In the genomic region with DNA sequence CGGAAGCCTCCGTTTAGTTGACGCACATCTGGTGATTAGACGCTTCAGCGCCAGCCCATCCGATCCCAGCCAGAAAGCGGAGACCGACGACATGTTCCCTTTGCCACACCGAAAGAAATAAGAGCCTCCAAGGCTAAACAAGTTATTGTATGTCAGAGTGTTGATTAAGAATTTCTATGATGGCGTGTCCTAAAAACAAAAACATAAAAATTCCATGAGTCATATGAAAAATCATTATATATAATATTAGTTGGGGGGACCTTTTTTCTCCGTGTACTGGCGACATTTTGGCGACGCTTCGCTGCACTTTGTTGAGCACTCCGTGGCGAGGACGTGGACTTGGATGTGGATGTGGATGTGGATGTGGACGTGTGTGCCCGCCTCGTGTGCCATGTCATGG, we compare ENCODE assay signal across 1 fruit fly cellular context.
TF ChIP-seq lines count a peak whose summit lies in the region.

No protein-coding gene starts in this region.

TF ChIP-seq in whole organism, embryonic, 481 proteins besides CTCF, POLR2A, EP300 and RAD21 (continued from another document and continues in another):
- TF ChIP-seq Mes4 (GFP tag; optimal IDR thresholded peaks at IDR 0.05; lab: Kevin White, UChicago): no peak
- no peak for TF ChIP-seq BEAF-32 (GFP tag; optimal IDR thresholded peaks at IDR 0.05; lab: Kevin White, UChicago)
- no peak for TF ChIP-seq CG10321 (GFP tag; IDR thresholded peaks at IDR 0.05; lab: Robert Waterston, UW)
- no peak for TF ChIP-seq CG9817 (tag; optimal IDR thresholded peaks at IDR 0.05; lab: Kevin White, UChicago)
- TF ChIP-seq Ptx1 (GFP tag; IDR thresholded peaks at IDR 0.05; lab: Robert Waterston, UW): peak; percentile 33; the same call in 1 of the 2 replicates
- no peak for TF ChIP-seq insv (GFP tag; optimal IDR thresholded peaks at IDR 0.05; lab: Kevin White, UChicago)
- no peak for TF ChIP-seq CG11560 (tag; IDR thresholded peaks at IDR 0.05; lab: Robert Waterston, UW)
- no peak for TF ChIP-seq ftz-f1 (GFP tag; optimal IDR thresholded peaks at IDR 0.05; lab: Kevin White, UChicago)
- no peak for TF ChIP-seq CG11723 (GFP tag; optimal IDR thresholded peaks at IDR 0.05; lab: Kevin White, UChicago)
- TF ChIP-seq CG8388 (GFP tag; optimal IDR thresholded peaks at IDR 0.05; lab: Kevin White, UChicago): peak; percentile 29
- TF ChIP-seq NK7.1 (GFP tag; optimal IDR thresholded peaks at IDR 0.05; lab: Kevin White, UChicago): no peak
- peak; percentile 29 for TF ChIP-seq ind (GFP tag; optimal IDR thresholded peaks at IDR 0.05; lab: Kevin White, UChicago)
- no peak for TF ChIP-seq z (GFP tag; IDR thresholded peaks at IDR 0.05; lab: Robert Waterston, UW)
- TF ChIP-seq Asciz (GFP tag; optimal IDR thresholded peaks at IDR 0.05; lab: Kevin White, UChicago): no peak
- peak in 1 of 2 experiments; percentile 56 for TF ChIP-seq bsh (GFP tag; optimal IDR thresholded peaks at IDR 0.05; lab: Kevin White, UChicago)
- TF ChIP-seq Adf1 (GFP tag; IDR thresholded peaks at IDR 0.05; lab: Robert Waterston, UW): no peak
- no peak for TF ChIP-seq cg (GFP tag; optimal IDR thresholded peaks at IDR 0.05; lab: Kevin White, UChicago)
- no peak for TF ChIP-seq Hey (tag; optimal IDR thresholded peaks at IDR 0.05; lab: Kevin White, UChicago)
- peak; percentile 32 for TF ChIP-seq fd96Cb (tag; optimal IDR thresholded peaks at IDR 0.05; lab: Kevin White, UChicago)
- no peak for TF ChIP-seq CG17385 (GFP tag; optimal IDR thresholded peaks at IDR 0.05; lab: Kevin White, UChicago)
- TF ChIP-seq fu2 (GFP tag; optimal IDR thresholded peaks at IDR 0.05; lab: Kevin White, UChicago): no peak
- no peak for TF ChIP-seq br (optimal IDR thresholded peaks at IDR 0.05; lab: Kevin White, UChicago)
- peak; percentile 33; the same call in 1 of the 2 replicates for TF ChIP-seq stc (GFP tag; IDR thresholded peaks at IDR 0.05; lab: Robert Waterston, UW)
- peak; percentile 49 for TF ChIP-seq dmrt11E (tag; optimal IDR thresholded peaks at IDR 0.05; lab: Kevin White, UChicago)
- TF ChIP-seq ara (GFP tag; IDR thresholded peaks at IDR 0.05; lab: Robert Waterston, UW): peak; percentile 48
- no peak for TF ChIP-seq chn (GFP tag; optimal IDR thresholded peaks at IDR 0.05; lab: Kevin White, UChicago)
- TF ChIP-seq CG30431 (GFP tag; optimal IDR thresholded peaks at IDR 0.05; lab: Kevin White, UChicago): peak; percentile 18
- TF ChIP-seq gro (GFP tag; optimal IDR thresholded peaks at IDR 0.05; lab: Kevin White, UChicago): no peak
- no peak; the same call in 1 of the 2 replicates for TF ChIP-seq CG32532 (GFP tag; IDR thresholded peaks at IDR 0.05; lab: Robert Waterston, UW)
- TF ChIP-seq bcd (GFP tag; optimal IDR thresholded peaks at IDR 0.05; lab: Kevin White, UChicago): peak; percentile 29
- no peak for TF ChIP-seq CG1602 (GFP tag; optimal IDR thresholded peaks at IDR 0.05; lab: Kevin White, UChicago)
- no peak for TF ChIP-seq CG12236 (GFP tag; optimal IDR thresholded peaks at IDR 0.05; lab: Kevin White, UChicago)
- no peak for TF ChIP-seq CG17802 (tag; optimal IDR thresholded peaks at IDR 0.05; lab: Kevin White, UChicago)
- TF ChIP-seq CG18011 (GFP tag; optimal IDR thresholded peaks at IDR 0.05; lab: Kevin White, UChicago): no peak
- no peak for TF ChIP-seq CG12299 (tag; optimal IDR thresholded peaks at IDR 0.05; lab: Kevin White, UChicago)
- TF ChIP-seq phol (tag; optimal IDR thresholded peaks at IDR 0.05; lab: Kevin White, UChicago): peak; percentile 47
- TF ChIP-seq CG1832 (GFP tag; optimal IDR thresholded peaks at IDR 0.05; lab: Kevin White, UChicago): no peak
- TF ChIP-seq h (optimal IDR thresholded peaks at IDR 0.05; lab: Kevin White, UChicago): no peak
- TF ChIP-seq Ravus (GFP tag; IDR thresholded peaks at IDR 0.05; lab: Robert Waterston, UW): no peak
- TF ChIP-seq CG7556 (GFP tag; optimal IDR thresholded peaks at IDR 0.05; lab: Kevin White, UChicago): no peak
- no peak for TF ChIP-seq CG18619 (GFP tag; optimal IDR thresholded peaks at IDR 0.05; lab: Kevin White, UChicago)
- no peak for TF ChIP-seq kni (GFP tag; optimal IDR thresholded peaks at IDR 0.05; lab: Kevin White, UChicago)
- no peak for TF ChIP-seq CG4282 (GFP tag; optimal IDR thresholded peaks at IDR 0.05; lab: Kevin White, UChicago)
- no peak for TF ChIP-seq CG30020 (tag; optimal IDR thresholded peaks at IDR 0.05; lab: Kevin White, UChicago)
- no peak for TF ChIP-seq nerfin-2 (GFP tag; IDR thresholded peaks at IDR 0.05; lab: Robert Waterston, UW; ENCODE audit: partially characterized antibody)
- TF ChIP-seq ash1 (GFP tag; optimal IDR thresholded peaks at IDR 0.05; lab: Kevin White, UChicago): no peak
- peak; percentile 44; the same call in 1 of the 2 replicates for TF ChIP-seq lmd (GFP tag; IDR thresholded peaks at IDR 0.05; lab: Robert Waterston, UW)
- no peak for TF ChIP-seq CG5180 (GFP tag; optimal IDR thresholded peaks at IDR 0.05; lab: Kevin White, UChicago)
- TF ChIP-seq lilli (GFP tag; optimal IDR thresholded peaks at IDR 0.05; lab: Kevin White, UChicago): peak; percentile 9
- no peak for TF ChIP-seq Spps (tag; optimal IDR thresholded peaks at IDR 0.05; lab: Kevin White, UChicago)
- no peak for TF ChIP-seq CG10654 (GFP tag; optimal IDR thresholded peaks at IDR 0.05; lab: Kevin White, UChicago)
- no peak for TF ChIP-seq MBD-R2 (GFP tag; IDR thresholded peaks at IDR 0.05; lab: Robert Waterston, UW)
- TF ChIP-seq CG31441 (GFP tag; IDR thresholded peaks at IDR 0.05; lab: Robert Waterston, UW): peak; percentile 45
- no peak for TF ChIP-seq Meics (GFP tag; optimal IDR thresholded peaks at IDR 0.05; lab: Kevin White, UChicago)
- TF ChIP-seq hkb (optimal IDR thresholded peaks at IDR 0.05; lab: Kevin White, UChicago): no peak
- no peak for TF ChIP-seq hkb (GFP tag; IDR thresholded peaks at IDR 0.05; lab: Robert Waterston, UW)
- peak; percentile 68 for TF ChIP-seq zfh1 (GFP tag; IDR thresholded peaks at IDR 0.05; lab: Robert Waterston, UW)
- no peak for TF ChIP-seq cad (GFP tag; optimal IDR thresholded peaks at IDR 0.05; lab: Kevin White, UChicago)
- TF ChIP-seq Mrtf (GFP tag; IDR thresholded peaks at IDR 0.05; lab: Robert Waterston, UW): 0 out of 3 replicates have a peak, but pooled peaks have one; percentile 24
- no peak for TF ChIP-seq Bdp1 (GFP tag; optimal IDR thresholded peaks at IDR 0.05; lab: Kevin White, UChicago)
- TF ChIP-seq lbe (GFP tag; optimal IDR thresholded peaks at IDR 0.05; lab: Kevin White, UChicago): no peak
- no peak for TF ChIP-seq CG12155 (GFP tag; optimal IDR thresholded peaks at IDR 0.05; lab: Kevin White, UChicago)
- TF ChIP-seq esg (GFP tag; conservative IDR thresholded peaks at IDR 0.05; lab: Robert Waterston, UW): peak; percentile 10; the same call in 1 of the 2 replicates
- TF ChIP-seq CG10267 (tag; optimal IDR thresholded peaks at IDR 0.05; lab: Kevin White, UChicago): peak; percentile 13
- TF ChIP-seq gt (GFP tag; IDR thresholded peaks at IDR 0.05; lab: Robert Waterston, UW): no peak
- TF ChIP-seq Dp (GFP tag; optimal IDR thresholded peaks at IDR 0.05; lab: Kevin White, UChicago): no peak
- TF ChIP-seq CG14860 (GFP tag; IDR thresholded peaks at IDR 0.05; lab: Robert Waterston, UW; ENCODE audit: partially characterized antibody): no peak
- no peak for TF ChIP-seq CG13296 (GFP tag; optimal IDR thresholded peaks at IDR 0.05; lab: Kevin White, UChicago)
- no peak for TF ChIP-seq prd (optimal IDR thresholded peaks at IDR 0.05; lab: Kevin White, UChicago)
- TF ChIP-seq prd (GFP tag; IDR thresholded peaks at IDR 0.05; lab: Robert Waterston, UW): peak; percentile 55; the same call in 1 of the 3 replicates
- TF ChIP-seq CG31224 (GFP tag; IDR thresholded peaks at IDR 0.05; lab: Robert Waterston, UW): no peak
- TF ChIP-seq HmgD (GFP tag; optimal IDR thresholded peaks at IDR 0.05; lab: Kevin White, UChicago): no peak
- no peak for TF ChIP-seq cato (GFP tag; optimal IDR thresholded peaks at IDR 0.05; lab: Kevin White, UChicago; ENCODE audit: borderline replicate concordance)
- no peak for TF ChIP-seq seq (GFP tag; IDR thresholded peaks at IDR 0.05; lab: Robert Waterston, UW)
- 0 out of 2 replicates have a peak, but pooled peaks have one; percentile 7 for TF ChIP-seq CG10959 (GFP tag; IDR thresholded peaks at IDR 0.05; lab: Robert Waterston, UW)
- TF ChIP-seq CG4730 (GFP tag; IDR thresholded peaks at IDR 0.05; lab: Robert Waterston, UW): no peak
- TF ChIP-seq wdn (GFP tag; IDR thresholded peaks at IDR 0.05; lab: Robert Waterston, UW): no peak
- TF ChIP-seq CG14710 (tag; optimal IDR thresholded peaks at IDR 0.05; lab: Kevin White, UChicago): peak; percentile 34
- peak; percentile 28 for TF ChIP-seq CG13424 (tag; optimal IDR thresholded peaks at IDR 0.05; lab: Kevin White, UChicago)
- TF ChIP-seq CG12071 (GFP tag; optimal IDR thresholded peaks at IDR 0.05; lab: Kevin White, UChicago): no peak
- TF ChIP-seq Dek (tag; optimal IDR thresholded peaks at IDR 0.05; lab: Kevin White, UChicago): no peak
- no peak for TF ChIP-seq CG3407 (GFP tag; optimal IDR thresholded peaks at IDR 0.05; lab: Kevin White, UChicago)
- TF ChIP-seq fru (optimal IDR thresholded peaks at IDR 0.05; lab: Kevin White, UChicago): no peak
- no peak for TF ChIP-seq CG34422 (GFP tag; IDR thresholded peaks at IDR 0.05; lab: Robert Waterston, UW)
- peak; percentile 35; the same call in 1 of the 2 replicates for TF ChIP-seq sob (GFP tag; IDR thresholded peaks at IDR 0.05; lab: Robert Waterston, UW)
- no peak for TF ChIP-seq da (GFP tag; optimal IDR thresholded peaks at IDR 0.05; lab: Kevin White, UChicago)
- no peak for TF ChIP-seq CG7745 (tag; optimal IDR thresholded peaks at IDR 0.05; lab: Kevin White, UChicago)
- no peak for TF ChIP-seq B-H2 (GFP tag; optimal IDR thresholded peaks at IDR 0.05; lab: Kevin White, UChicago)
- no peak for TF ChIP-seq nom (GFP tag; optimal IDR thresholded peaks at IDR 0.05; lab: Kevin White, UChicago)
- TF ChIP-seq mirr (GFP tag; optimal IDR thresholded peaks at IDR 0.05; lab: Kevin White, UChicago): no peak
- TF ChIP-seq CG17568 (GFP tag; optimal IDR thresholded peaks at IDR 0.05; lab: Kevin White, UChicago): no peak
- no peak for TF ChIP-seq Hmx (GFP tag; optimal IDR thresholded peaks at IDR 0.05; lab: Kevin White, UChicago)
- no peak for TF ChIP-seq CG9215 (GFP tag; IDR thresholded peaks at IDR 0.05; lab: Robert Waterston, UW)
- no peak for TF ChIP-seq CG8478 (optimal IDR thresholded peaks at IDR 0.05; lab: Kevin White, UChicago)
- TF ChIP-seq Dad (GFP tag; optimal IDR thresholded peaks at IDR 0.05; lab: Kevin White, UChicago): no peak
- TF ChIP-seq gsb-n (tag; optimal IDR thresholded peaks at IDR 0.05; lab: Kevin White, UChicago): no peak
- peak; percentile 35; the same call in 1 of the 2 replicates for TF ChIP-seq ranshi (GFP tag; IDR thresholded peaks at IDR 0.05; lab: Robert Waterston, UW)
- no peak for TF ChIP-seq CG6689 (GFP tag; IDR thresholded peaks at IDR 0.05; lab: Robert Waterston, UW)
- TF ChIP-seq pzg (GFP tag; optimal IDR thresholded peaks at IDR 0.05; lab: Kevin White, UChicago): no peak
- no peak for TF ChIP-seq CG32767 (GFP tag; IDR thresholded peaks at IDR 0.05; lab: Robert Waterston, UW)
- no peak for TF ChIP-seq Dref (GFP tag; IDR thresholded peaks at IDR 0.05; lab: Robert Waterston, UW)
- TF ChIP-seq dati (GFP tag; IDR thresholded peaks at IDR 0.05; lab: Robert Waterston, UW): no peak
- TF ChIP-seq crp (GFP tag; optimal IDR thresholded peaks at IDR 0.05; lab: Kevin White, UChicago): no peak
- TF ChIP-seq chif (GFP tag; optimal IDR thresholded peaks at IDR 0.05; lab: Kevin White, UChicago): no peak
- TF ChIP-seq Camta (GFP tag; optimal IDR thresholded peaks at IDR 0.05; lab: Kevin White, UChicago): no peak
- no peak for TF ChIP-seq pan (optimal IDR thresholded peaks at IDR 0.05; lab: Kevin White, UChicago)
- TF ChIP-seq pan (GFP tag; optimal IDR thresholded peaks at IDR 0.05 in 1 of 2, IDR thresholded peaks at IDR 0.05 in 1 of 2): peak in 1 of 2 experiments; percentile 27
- no peak for TF ChIP-seq CG15073 (GFP tag; optimal IDR thresholded peaks at IDR 0.05; lab: Kevin White, UChicago)
- no peak for TF ChIP-seq HLH4C (GFP tag; IDR thresholded peaks at IDR 0.05; lab: Robert Waterston, UW; ENCODE audit: partially characterized antibody)
- no peak for TF ChIP-seq CG12219 (GFP tag; optimal IDR thresholded peaks at IDR 0.05; lab: Kevin White, UChicago)
- TF ChIP-seq sc (optimal IDR thresholded peaks at IDR 0.05; lab: Kevin White, UChicago): no peak
- no peak for TF ChIP-seq sc (GFP tag; optimal IDR thresholded peaks at IDR 0.05; lab: Kevin White, UChicago)
- TF ChIP-seq E2f2 (GFP tag; IDR thresholded peaks at IDR 0.05; lab: Robert Waterston, UW): no peak
- TF ChIP-seq oc (tag; optimal IDR thresholded peaks at IDR 0.05; lab: Kevin White, UChicago): no peak
- no peak for TF ChIP-seq Optix (GFP tag; IDR thresholded peaks at IDR 0.05; lab: Robert Waterston, UW)
- no peak for TF ChIP-seq unc-4 (GFP tag; IDR thresholded peaks at IDR 0.05; lab: Robert Waterston, UW; ENCODE audit: partially characterized antibody)
- no peak for TF ChIP-seq TFAM (GFP tag; optimal IDR thresholded peaks at IDR 0.05; lab: Kevin White, UChicago)
- no peak for TF ChIP-seq Nf-YA (GFP tag; IDR thresholded peaks at IDR 0.05; lab: Robert Waterston, UW)
- TF ChIP-seq exex (tag; optimal IDR thresholded peaks at IDR 0.05; lab: Kevin White, UChicago): no peak
- no peak for TF ChIP-seq CG7372 (GFP tag; IDR thresholded peaks at IDR 0.05; lab: Robert Waterston, UW)
- peak; percentile 47 for TF ChIP-seq Rfx (GFP tag; IDR thresholded peaks at IDR 0.05; lab: Robert Waterston, UW)
- no peak for TF ChIP-seq CG4360 (GFP tag; IDR thresholded peaks at IDR 0.05; lab: Robert Waterston, UW)
- peak; percentile 27 for TF ChIP-seq CG4424 (GFP tag; optimal IDR thresholded peaks at IDR 0.05; lab: Kevin White, UChicago)
- TF ChIP-seq CG15514 (GFP tag; optimal IDR thresholded peaks at IDR 0.05; lab: Kevin White, UChicago): no peak
- no peak for TF ChIP-seq Jarid2 (GFP tag; optimal IDR thresholded peaks at IDR 0.05; lab: Kevin White, UChicago)
- no peak for TF ChIP-seq wor (GFP tag; IDR thresholded peaks at IDR 0.05; lab: Robert Waterston, UW)
- peak; percentile 64 for TF ChIP-seq Sox102F (GFP tag; optimal IDR thresholded peaks at IDR 0.05; lab: Kevin White, UChicago)
- TF ChIP-seq CG12391 (tag; optimal IDR thresholded peaks at IDR 0.05; lab: Kevin White, UChicago): peak; percentile 18
- TF ChIP-seq Taf1 (GFP tag; IDR thresholded peaks at IDR 0.05; lab: Robert Waterston, UW): no peak
- no peak for TF ChIP-seq repo (GFP tag; optimal IDR thresholded peaks at IDR 0.05; lab: Kevin White, UChicago)
- no peak for TF ChIP-seq Rx (GFP tag; IDR thresholded peaks at IDR 0.05; lab: Robert Waterston, UW)
- no peak for TF ChIP-seq org-1 (GFP tag; optimal IDR thresholded peaks at IDR 0.05; lab: Kevin White, UChicago)
- no peak for TF ChIP-seq CG7786 (GFP tag; optimal IDR thresholded peaks at IDR 0.05; lab: Kevin White, UChicago)
